Fruit fly (Drosophila melanogaster) ovary, adult (tissue): ENCODE data around the gene CG14275.

Experiments used
- CG17801 ChIP-seq: fragments of 200-800 bp; optimal IDR thresholded peaks from 2 replicates; lab custom pipeline; 2019; ENCODE audit warnings: missing biosample characterization, mild to moderate bottlenecking, missing genetic modification characterization, moderate library complexity; ENCODE audit not compliant: partially characterized antibody

The CG14275 gene

dm6 chr2L:8296395-8296794 lies 30.9 kb upstream of the CG14275 start:
- no peak for TF ChIP-seq CG17801

DNA sequence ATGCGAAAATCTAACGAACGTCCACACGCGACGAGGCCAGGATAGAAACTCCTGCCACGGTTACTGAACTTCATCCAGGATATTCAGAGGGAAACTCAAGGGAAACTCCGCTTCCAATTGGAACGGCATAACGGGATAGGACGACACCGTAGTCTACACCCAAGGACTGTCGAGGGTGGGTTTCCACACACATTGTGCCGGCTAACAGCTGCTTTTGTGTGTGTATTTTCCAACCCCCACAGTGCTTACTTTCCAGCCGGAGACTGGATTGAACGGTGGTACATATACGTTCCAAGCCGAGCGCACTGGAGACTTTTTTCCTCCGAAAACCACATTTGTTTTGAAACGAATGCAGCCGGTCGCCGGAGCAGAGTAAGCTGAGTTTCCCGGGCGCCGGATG lies 30.2 kb upstream of the CG14275 start:
- no peak for TF ChIP-seq CG17801

dm6 chr2L:8299194-8299811 lies 28.0 kb upstream of the CG14275 start:
- peak; percentile 52 for TF ChIP-seq CG17801

- TF ChIP-seq CG17801, result no peak
Observed at dm6 chr2L:8300220-8301167, 26.8 kb upstream of the CG14275 start, which contains the start of gene Btk. Btk (minus strand) TSS chr2L:8301079.

DNA sequence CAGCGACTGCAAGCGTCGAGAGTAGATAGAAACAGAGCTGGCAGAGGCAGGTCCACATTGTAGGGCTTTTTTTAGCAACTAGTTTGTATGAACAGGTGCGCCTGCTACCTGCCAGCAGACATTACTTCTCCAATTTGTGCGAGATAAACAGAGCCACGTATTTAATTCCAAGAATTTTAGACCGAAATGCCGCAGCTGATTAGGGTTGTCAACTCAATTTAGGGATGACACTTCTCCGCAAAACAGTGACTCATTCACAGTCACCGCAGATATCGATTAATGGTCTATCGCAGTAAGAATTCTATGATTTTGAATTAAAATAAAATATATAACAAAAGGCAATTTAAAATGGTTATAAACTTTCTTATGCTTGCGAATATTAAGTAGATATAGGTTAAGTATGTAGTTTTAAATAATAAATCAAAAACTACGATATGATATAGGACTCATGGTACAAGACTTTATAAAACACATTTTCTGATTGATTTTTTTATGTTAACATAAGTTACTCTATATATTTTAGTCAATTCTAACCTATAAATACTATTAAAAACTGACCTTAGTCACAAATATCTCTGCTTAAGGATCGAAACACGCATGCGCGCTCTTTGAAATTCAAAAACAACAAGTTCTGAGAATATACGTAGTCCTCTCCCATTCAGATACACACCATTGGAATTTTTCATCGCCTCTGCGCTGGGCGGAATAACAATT lies 24.3 kb upstream of the CG14275 start, which contains the start of the genes wol and Scgalpha:
wol (minus strand) TSS at position 220 of the 714 bp plus-strand sequence.
Scgalpha (plus strand) TSS at position 664 of the 714 bp plus-strand sequence.
- no peak for TF ChIP-seq CG17801

dm6 chr2L:8304635-8305034 lies 22.6 kb upstream of the CG14275 start:
- no peak for TF ChIP-seq CG17801

dm6 chr2L:8305409-8305808 lies 21.8 kb upstream of the CG14275 start, which contains the start of gene CG7840:
CG7840 (plus strand) TSS chr2L:8305586.
- TF ChIP-seq CG17801, result peak; percentile 33

- peak; percentile 24 for TF ChIP-seq CG17801
Observed at dm6 chr2L:8307817-8308551, 19.3 kb upstream of the CG14275 start, which contains the start of the genes Ostgamma and Mettl14. Ostgamma (minus strand) TSS chr2L:8308192. Mettl14 (plus strand) TSS chr2L:8308427.

dm6 chr2L:8311091-8311490 lies 16.2 kb upstream of the CG14275 start, which contains the start of the genes CG7810 and CG7806:
CG7810 (minus strand) TSS chr2L:8311195.
CG7806 (plus strand) TSS chr2L:8311399.
- peak; percentile 91 for TF ChIP-seq CG17801

- no peak for TF ChIP-seq CG17801
Observed at dm6 chr2L:8311741-8312140, 15.5 kb upstream of the CG14275 start.

DNA sequence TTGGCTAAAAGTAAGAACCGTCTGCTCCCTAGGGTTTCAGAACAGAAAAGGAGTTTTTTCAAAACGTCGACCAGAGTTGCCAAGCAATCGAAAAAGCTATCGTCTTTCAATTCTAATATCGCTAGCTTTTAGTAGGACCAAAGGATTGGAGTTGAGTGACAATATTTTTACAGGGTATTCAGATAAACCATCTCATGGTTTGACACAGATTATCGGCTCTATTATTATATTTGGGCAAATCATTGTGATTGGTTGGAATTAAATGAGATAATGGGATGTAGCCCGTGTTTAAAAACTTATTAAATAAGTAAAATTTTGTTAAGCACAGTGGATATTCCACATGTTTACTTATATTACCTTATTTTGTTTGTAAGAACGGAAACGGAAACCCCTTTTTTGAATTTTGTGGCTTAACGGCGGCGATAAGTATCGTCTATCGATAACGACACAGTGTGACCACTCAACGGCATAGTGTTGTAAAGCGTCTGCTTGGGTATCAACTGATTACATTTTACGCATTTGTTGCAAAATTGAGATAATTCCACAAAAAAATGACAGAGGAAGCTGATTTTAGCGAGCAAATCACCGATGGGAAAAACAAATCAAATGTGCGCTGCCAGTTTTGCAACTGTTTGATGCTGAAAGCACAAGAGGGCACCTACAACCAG lies 7.3 kb upstream of the CG14275 start, which contains the start of the genes mtsh and strat:
mtsh (minus strand) TSS at position 51 of the 668 bp plus-strand sequence.
strat (plus strand) TSS at position 471 of the 668 bp plus-strand sequence.
- TF ChIP-seq CG17801, result peak; percentile 69

DNA sequence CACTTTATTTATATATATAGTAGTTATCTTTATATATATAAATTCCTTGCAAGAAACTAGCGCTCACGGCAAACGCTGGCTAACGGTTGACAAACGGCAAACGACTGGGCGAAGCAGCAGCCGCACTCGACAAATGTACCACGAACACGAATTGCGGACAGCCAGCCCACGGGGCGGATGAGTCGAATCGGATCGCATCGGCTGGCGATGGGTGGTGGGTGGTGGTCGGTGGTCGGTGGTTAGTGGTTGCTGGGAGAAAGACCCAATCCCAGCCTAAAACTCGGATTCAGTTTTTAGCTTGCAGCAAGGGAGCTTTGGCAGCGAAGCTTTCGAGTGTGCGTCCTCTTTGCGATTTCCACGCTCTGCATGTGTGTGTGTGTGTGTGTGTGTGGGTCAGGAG lies 2.1 kb upstream of the CG14275 start, which contains the start of gene CG7781:
CG7781 (minus strand) TSS at position 260 of the 400 bp plus-strand sequence.
- no peak for TF ChIP-seq CG17801

- TF ChIP-seq CG17801, result no peak
Observed at dm6 chr2L:8326414-8327271, 613 bp upstream of the CG14275 start.
